Worm (Caenorhabditis elegans) whole organism, L2 larva: ENCODE measurements around the gene mam-1.

Experiments used
- C34F6.9 ChIP-seq: fragments of 150-350 bp; optimal IDR thresholded peaks from 2 replicates; lab custom pipeline; 2014; ENCODE audit warnings: missing biosample characterization, missing genetic modification characterization
- F13H6.1 ChIP-seq: sonication (generic microtip); optimal IDR thresholded peaks from 2 replicates; lab custom pipeline; 2016; ENCODE audit warnings: missing genetic modification characterization, missing compliant biosample characterization
- R02D3.7 ChIP-seq: fragments of 150-350 bp; optimal IDR thresholded peaks from 2 replicates; lab custom pipeline; 2014; ENCODE audit warnings: missing biosample characterization, missing genetic modification characterization
- Y55F3AM.14 ChIP-seq: fragments of 200-800 bp; sonication (Bioruptor generic); optimal IDR thresholded peaks from 2 replicates; lab custom pipeline; 2018; ENCODE audit warnings: mild to moderate bottlenecking, missing genetic modification characterization, missing compliant biosample characterization
- ZK546.5 ChIP-seq: sonication (generic microtip); optimal IDR thresholded peaks from 2 replicates; lab custom pipeline; 2017; ENCODE audit warnings: missing biosample characterization, missing genetic modification characterization
- aly-2 ChIP-seq: fragments of 150-350 bp; optimal IDR thresholded peaks from 2 replicates; lab custom pipeline; 2014; ENCODE audit warnings: missing biosample characterization, missing genetic modification characterization
- ama-1 ChIP-seq: fragments of 150-350 bp; optimal IDR thresholded peaks from 2 replicates; lab custom pipeline; 2018; ENCODE audit warnings: inconsistent platforms
- blmp-1 ChIP-seq: sonication (generic microtip); optimal IDR thresholded peaks from 2 replicates; lab custom pipeline; 2017; ENCODE audit warnings: missing genetic modification characterization, mild to moderate bottlenecking, missing compliant biosample characterization, antibody characterized with exemption, moderate library complexity; ENCODE audit not compliant: insufficient read depth
- ceh-16 ChIP-seq: fragments of 150-350 bp; optimal IDR thresholded peaks from 2 replicates; lab custom pipeline; 2014; ENCODE audit warnings: missing biosample characterization, missing genetic modification characterization
- ceh-82 ChIP-seq: fragments of 150-350 bp; optimal IDR thresholded peaks from 2 replicates; lab custom pipeline; 2014; ENCODE audit warnings: missing biosample characterization, missing genetic modification characterization
- crh-2 ChIP-seq: sonication (generic microtip); optimal IDR thresholded peaks from 2 replicates; lab custom pipeline; 2017; ENCODE audit warnings: missing biosample characterization, missing genetic modification characterization
- egl-27 ChIP-seq: sonication (generic microtip); optimal IDR thresholded peaks from 3 replicates; lab custom pipeline; 2017; ENCODE audit warnings: missing biosample characterization, missing genetic modification reagents, missing genetic modification characterization
- elt-3 ChIP-seq: sonication (generic microtip); optimal IDR thresholded peaks from 2 replicates; lab custom pipeline; 2017; ENCODE audit warnings: missing biosample characterization, missing genetic modification characterization
- fos-1 ChIP-seq: fragments of 150-350 bp; optimal IDR thresholded peaks from 2 replicates; lab custom pipeline; 2014; ENCODE audit warnings: missing biosample characterization, missing genetic modification characterization
- lin-11 ChIP-seq: fragments of 150-350 bp; sonication (generic microtip); optimal IDR thresholded peaks from 2 replicates; lab custom pipeline; 2014; ENCODE audit warnings: missing biosample characterization, missing genetic modification characterization, inconsistent platforms, mixed read lengths
- lin-13 ChIP-seq: fragments of 150-350 bp; optimal IDR thresholded peaks from 2 replicates; lab custom pipeline; 2014; ENCODE audit warnings: missing biosample characterization, missing genetic modification reagents, missing genetic modification characterization
- lin-39 ChIP-seq: fragments of 150-350 bp; optimal IDR thresholded peaks from 2 replicates; lab custom pipeline; 2014; ENCODE audit warnings: missing biosample characterization, missing genetic modification reagents, missing genetic modification characterization
- mdl-1 ChIP-seq, 2 experiments: fragments of 150-350 bp in 1 of 2; sonication (generic microtip) in 1 of 2; optimal IDR thresholded peaks; 2 replicates each; lab custom pipeline; 2017; ENCODE audit warnings: missing biosample characterization in 2 of 2, missing genetic modification characterization in 2 of 2
- nhr-10 ChIP-seq: sonication (generic microtip); optimal IDR thresholded peaks from 2 replicates; lab custom pipeline; 2017; ENCODE audit warnings: missing biosample characterization, missing genetic modification characterization
- nhr-11 ChIP-seq: fragments of 150-350 bp; optimal IDR thresholded peaks from 2 replicates; lab custom pipeline; 2014; ENCODE audit warnings: missing biosample characterization, missing genetic modification characterization
- nhr-12 ChIP-seq: fragments of 150-350 bp; optimal IDR thresholded peaks from 2 replicates; lab custom pipeline; 2014; ENCODE audit warnings: missing biosample characterization, missing genetic modification characterization
- nhr-129 ChIP-seq: fragments of 150-350 bp; optimal IDR thresholded peaks from 2 replicates; lab custom pipeline; 2014; ENCODE audit warnings: missing biosample characterization, missing genetic modification characterization
- nhr-21 ChIP-seq: fragments of 150-350 bp; optimal IDR thresholded peaks from 2 replicates; lab custom pipeline; 2014; ENCODE audit warnings: missing biosample characterization, missing genetic modification characterization
- nhr-25 ChIP-seq: fragments of 150-350 bp; sonication (generic microtip); optimal IDR thresholded peaks from 3 replicates; lab custom pipeline; 2014; ENCODE audit warnings: missing biosample characterization, missing genetic modification characterization
- nhr-6 ChIP-seq: fragments of 150-350 bp; optimal IDR thresholded peaks from 2 replicates; lab custom pipeline; 2014; ENCODE audit warnings: missing biosample characterization, missing genetic modification characterization
- nhr-77 ChIP-seq: fragments of 150-350 bp; optimal IDR thresholded peaks from 2 replicates; lab custom pipeline; 2014; ENCODE audit warnings: missing biosample characterization, missing genetic modification characterization
- peb-1 ChIP-seq: fragments of 150-350 bp; optimal IDR thresholded peaks from 2 replicates; lab custom pipeline; 2014; ENCODE audit warnings: missing biosample characterization, missing genetic modification characterization
- sem-4 ChIP-seq: fragments of 150-350 bp; optimal IDR thresholded peaks from 2 replicates; lab custom pipeline; 2014; ENCODE audit warnings: missing biosample characterization, missing genetic modification reagents, missing genetic modification characterization
- skn-1 ChIP-seq: sonication (generic microtip); optimal IDR thresholded peaks from 2 replicates; lab custom pipeline; 2017; ENCODE audit warnings: missing biosample characterization, missing genetic modification characterization
- sma-3 ChIP-seq: sonication (generic microtip); optimal IDR thresholded peaks from 2 replicates; lab custom pipeline; 2016; ENCODE audit warnings: missing genetic modification reagents, missing genetic modification characterization, missing compliant biosample characterization
- sma-9 ChIP-seq, 2 experiments: fragments of 150-350 bp in 1 of 2; sonication (generic microtip) in 1 of 2; optimal IDR thresholded peaks; 2 replicates each; lab custom pipeline; 2014 to 2016; ENCODE audit warnings: missing genetic modification characterization in 2 of 2, mild to moderate bottlenecking in 1 of 2, missing biosample characterization in 1 of 2, missing compliant biosample characterization in 1 of 2, missing genetic modification reagents in 1 of 2, moderate library complexity in 1 of 2
- unc-39 ChIP-seq: fragments of 150-350 bp; optimal IDR thresholded peaks from 2 replicates; lab custom pipeline; 2014; ENCODE audit warnings: missing biosample characterization, missing genetic modification characterization
- unc-55 ChIP-seq: fragments of 150-350 bp; sonication (generic microtip); optimal IDR thresholded peaks from 3 replicates; lab custom pipeline; 2014; ENCODE audit warnings: missing biosample characterization, missing genetic modification reagents, missing genetic modification characterization
- unc-62 ChIP-seq: fragments of 150-350 bp; optimal IDR thresholded peaks from 2 replicates; lab custom pipeline; 2014; ENCODE audit warnings: missing biosample characterization, missing genetic modification reagents, missing genetic modification characterization
- ztf-1 ChIP-seq: fragments of 200-800 bp; sonication (Bioruptor generic); conservative IDR thresholded peaks from 2 replicates; pipeline ENCODE4 v1.3.6; 2022; ENCODE audit warnings: missing genetic modification characterization, missing compliant biosample characterization
- ztf-11 ChIP-seq: sonication (generic microtip); optimal IDR thresholded peaks from 2 replicates; lab custom pipeline; 2017; ENCODE audit warnings: missing biosample characterization, missing genetic modification characterization

The mam-1 gene

DNA sequence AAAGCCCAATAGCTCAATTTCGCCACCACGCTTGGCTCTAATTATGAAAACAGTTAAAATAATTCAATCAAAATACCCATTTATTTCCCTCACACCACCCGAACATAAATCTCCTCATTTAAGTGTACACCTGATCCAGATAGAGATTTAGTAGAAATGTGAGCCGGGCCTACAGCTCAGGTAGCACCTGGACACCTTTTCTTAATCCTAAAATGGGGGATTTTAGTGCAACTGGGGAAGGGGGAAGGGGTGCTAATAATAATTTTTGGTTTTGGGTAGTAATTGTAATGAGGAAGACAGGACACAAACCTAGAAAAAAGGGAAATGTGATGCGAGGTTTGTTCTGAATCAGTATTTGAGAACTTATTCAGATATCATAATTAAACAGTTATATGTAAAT lies 34.6 kb downstream of the mam-1 start:
- TF ChIP-seq ama-1 (lab: Kevin White, UChicago) (no peak), nhr-12 (tag; lab: Kevin White, UChicago) (no peak), nhr-25 (tag; lab: Kevin White, UChicago) (no peak), Y55F3AM.14 (GFP tag; lab: Kevin White, UChicago) (no peak), skn-1 (tag; lab: Kevin White, UChicago) (no peak), lin-13 (GFP tag; lab: Kevin White, UChicago) (no peak), R02D3.7 (tag; lab: Kevin White, UChicago) (no peak), unc-62 (no peak), mdl-1 (tag; optimal IDR thresholded peaks at IDR 0.05; lab: Kevin White, UChicago) (no peak), sma-9 (GFP tag; optimal IDR thresholded peaks at IDR 0.05; lab: Kevin White, UChicago) (no peak), sma-9 (tag; optimal IDR thresholded peaks at IDR 0.05; lab: Kevin White, UChicago) (no peak), peb-1 (no peak), aly-2 (tag; lab: Kevin White, UChicago) (no peak), unc-39 (tag; lab: Kevin White, UChicago) (no peak), nhr-11 (tag; lab: Kevin White, UChicago) (no peak), lin-11 (tag; lab: Kevin White, UChicago) (no peak), ztf-11 (tag; lab: Kevin White, UChicago) (no peak), ceh-82 (tag; lab: Kevin White, UChicago) (no peak), sma-3 (GFP tag; lab: Kevin White, UChicago) (no peak)

DNA sequence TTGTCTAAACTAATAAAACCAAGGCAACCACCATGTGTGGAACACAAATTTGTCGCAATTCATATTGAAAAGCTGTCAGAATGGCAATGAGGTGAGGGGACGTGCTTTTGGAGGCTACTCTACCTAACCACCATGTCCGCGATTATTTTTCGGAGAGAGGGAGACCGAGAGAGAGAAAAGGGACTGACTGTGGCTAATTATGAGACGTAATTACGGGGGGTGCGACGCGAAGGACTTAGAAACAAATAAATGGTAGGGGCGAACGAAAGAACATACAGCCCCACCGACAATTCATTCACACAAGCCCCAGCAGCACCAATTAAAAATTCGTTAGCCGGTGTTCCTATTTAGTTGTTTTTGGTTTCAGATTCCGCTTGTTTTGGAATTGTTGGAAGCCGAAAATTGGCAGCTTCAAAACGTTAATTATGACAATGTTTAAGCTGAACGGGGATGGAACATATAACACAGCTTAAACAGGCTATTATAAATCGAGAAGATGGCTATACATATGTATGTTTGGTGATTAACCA lies 35.4 kb downstream of the mam-1 start:
- TF ChIP-seq nhr-25 (tag; lab: Kevin White, UChicago) (peak; percentile 36), lin-11 (tag; lab: Kevin White, UChicago) (no peak)
- TF ChIP-seq, all 48 proteins: peak for 1

DNA sequence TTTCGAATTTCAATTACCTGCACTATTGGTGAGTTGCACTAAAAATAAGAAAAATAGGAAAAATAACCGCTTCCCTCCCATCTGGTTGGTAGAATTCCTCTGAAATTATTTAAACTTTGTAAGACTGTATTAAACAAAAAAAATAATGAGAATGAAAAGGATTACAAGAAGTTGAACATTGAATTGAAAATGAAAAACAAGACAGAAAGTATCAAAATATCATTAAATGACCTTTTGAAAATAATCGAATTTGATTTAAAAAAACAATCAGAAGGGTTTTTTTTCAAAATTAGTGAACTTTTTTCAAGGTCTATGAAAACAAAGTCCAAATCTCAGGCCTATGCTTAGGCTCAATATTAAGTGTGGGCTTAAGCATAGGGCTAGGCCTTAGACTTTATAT lies 36.8 kb downstream of the mam-1 start, which contains the start of gene igcm-1:
Gene igcm-1, minus strand, starts transcription at position 101 of the 400 bp plus-strand sequence.
- TF ChIP-seq egl-27 (tag; lab: Kevin White, UChicago), result no peak
- no peak for TF ChIP-seq C34F6.9 (tag; lab: Kevin White, UChicago)
- TF ChIP-seq, all 48 proteins: peak for 0

- TF ChIP-seq nhr-77, result no peak
- TF ChIP-seq egl-27 (tag; lab: Kevin White, UChicago), result no peak
- TF ChIP-seq R02D3.7 (tag; lab: Kevin White, UChicago), result no peak
- TF ChIP-seq nhr-10 (tag; lab: Kevin White, UChicago), result no peak
- TF ChIP-seq fos-1 (tag; lab: Kevin White, UChicago), result no peak
- TF ChIP-seq elt-3, result no peak
- no peak for TF ChIP-seq nhr-21 (tag; lab: Kevin White, UChicago)
- TF ChIP-seq ZK546.5 (tag; lab: Kevin White, UChicago), result no peak
- no peak for TF ChIP-seq nhr-25 (tag; lab: Kevin White, UChicago)
- no peak for TF ChIP-seq unc-55
- TF ChIP-seq blmp-1 (tag; lab: Kevin White, UChicago), result no peak
- TF ChIP-seq nhr-12 (tag; lab: Kevin White, UChicago), result no peak
- TF ChIP-seq sem-4 (tag; lab: Kevin White, UChicago), result no peak
These were observed 42.8 kb downstream of the mam-1 start for ce11 chrX:845443-845842.

ce11 chrX:844649-845048 lies 43.5 kb downstream of the mam-1 start:
- TF ChIP-seq nhr-129 (tag; lab: Kevin White, UChicago) (peak; percentile 3), mdl-1 (tag; optimal IDR thresholded peaks at IDR 0.05; lab: Kevin White, UChicago) (no peak), skn-1 (tag; lab: Kevin White, UChicago) (no peak), C34F6.9 (tag; lab: Kevin White, UChicago) (peak; percentile 27), unc-62 (no peak), crh-2 (tag; lab: Kevin White, UChicago) (peak; percentile 7), ztf-1 (GFP tag; lab: Robert Waterston, UW) (no peak), ceh-16 (no peak), F13H6.1 (tag; lab: Kevin White, UChicago) (no peak), lin-39 (tag; lab: Kevin White, UChicago) (no peak), nhr-6 (tag; lab: Kevin White, UChicago) (no peak), sma-3 (GFP tag; lab: Kevin White, UChicago) (no peak)
